Fruit fly (Drosophila melanogaster) Kc167 (cell line): ENCODE results near the gene ATPsynB.

ENCODE experiments used
- Sin3A ChIP-seq: fragments of >200 bp; optimal IDR thresholded peaks from 2 replicates; lab custom pipeline; 2018; ENCODE audit warnings: missing external identifiers
- h ChIP-seq: fragments of >200 bp; optimal IDR thresholded peaks from 3 replicates; lab custom pipeline; 2018; ENCODE audit warnings: missing external identifiers
- psq ChIP-seq: fragments of >200 bp; optimal IDR thresholded peaks from 2 replicates; lab custom pipeline; 2017; ENCODE audit warnings: missing external identifiers
- ttk ChIP-seq: sonication (Bioruptor generic); optimal IDR thresholded peaks from 2 replicates; lab custom pipeline; 2017; ENCODE audit warnings: missing external identifiers

DNA sequence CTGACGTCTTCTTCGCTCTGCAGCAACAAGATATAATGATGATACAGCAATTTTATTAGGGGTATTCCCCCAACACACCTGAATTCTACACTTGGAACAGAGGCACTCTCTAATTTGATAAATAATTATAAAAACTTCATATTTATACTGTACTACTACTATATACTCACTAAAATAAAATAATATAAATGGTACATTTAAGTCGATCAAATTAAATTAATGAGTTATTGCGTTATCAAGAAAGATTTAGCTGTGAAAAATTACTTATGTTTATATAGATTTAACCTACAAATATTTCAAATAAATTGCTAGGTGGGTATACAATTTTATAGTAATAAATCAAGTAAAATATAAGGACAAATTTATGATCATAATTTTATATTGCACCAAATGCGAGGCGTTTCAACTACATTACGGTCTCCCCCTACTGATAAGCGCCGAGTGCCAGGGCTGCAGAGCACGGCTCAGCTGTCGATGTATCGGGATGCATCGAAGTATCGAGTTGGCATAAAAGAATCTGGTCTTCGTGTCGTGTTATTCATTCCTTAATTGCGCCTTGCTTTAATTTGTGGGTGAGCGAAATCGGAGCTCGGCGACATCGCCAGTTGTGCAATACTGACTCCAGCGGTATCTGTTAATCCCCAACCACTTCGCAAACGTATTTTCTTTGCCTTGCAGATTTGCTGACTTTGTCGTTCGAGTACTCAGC lies 15.8 kb upstream of the ATPsynB start, which contains the start of gene vsg:
- TF ChIP-seq Sin3A (lab: Kevin White, UChicago): no peak
- no peak for TF ChIP-seq h (lab: Kevin White, UChicago)
- no peak for TF ChIP-seq ttk
- TF ChIP-seq psq (lab: Kevin White, UChicago): no peak
